Worm (Caenorhabditis elegans) whole organism, L2 larva: ENCODE data around the gene Y38C1BA.1.

ENCODE experiments used
- alr-1 ChIP-seq: fragments of 150-350 bp; optimal IDR thresholded peaks from 2 replicates; lab custom pipeline; 2014; ENCODE audit warnings: missing biosample characterization, missing genetic modification characterization
- aly-2 ChIP-seq: fragments of 150-350 bp; optimal IDR thresholded peaks from 2 replicates; lab custom pipeline; 2014; ENCODE audit warnings: missing biosample characterization, missing genetic modification characterization
- dmd-4 ChIP-seq: sonication (generic microtip); optimal IDR thresholded peaks from 2 replicates; lab custom pipeline; 2017; ENCODE audit warnings: missing biosample characterization, missing genetic modification characterization
- mab-5 ChIP-seq: fragments of 150-350 bp; optimal IDR thresholded peaks from 2 replicates; lab custom pipeline; 2014; ENCODE audit warnings: missing biosample characterization, missing genetic modification characterization
- nhr-12 ChIP-seq: fragments of 150-350 bp; optimal IDR thresholded peaks from 2 replicates; lab custom pipeline; 2014; ENCODE audit warnings: missing biosample characterization, missing genetic modification characterization

ce11 chrIV:1833115-1833514 is 29.3 kb upstream of the Y38C1BA.1 start:
- no peak for TF ChIP-seq nhr-12 (tag; lab: Kevin White, UChicago)
- no peak for TF ChIP-seq alr-1 (tag; lab: Kevin White, UChicago)
- TF ChIP-seq aly-2 = no peak
- no peak for TF ChIP-seq dmd-4 (tag; lab: Kevin White, UChicago)
- TF ChIP-seq mab-5 (tag; lab: Kevin White, UChicago) = no peak
